Worm (Caenorhabditis elegans): ENCODE results near the gene sri-34.

DNA sequence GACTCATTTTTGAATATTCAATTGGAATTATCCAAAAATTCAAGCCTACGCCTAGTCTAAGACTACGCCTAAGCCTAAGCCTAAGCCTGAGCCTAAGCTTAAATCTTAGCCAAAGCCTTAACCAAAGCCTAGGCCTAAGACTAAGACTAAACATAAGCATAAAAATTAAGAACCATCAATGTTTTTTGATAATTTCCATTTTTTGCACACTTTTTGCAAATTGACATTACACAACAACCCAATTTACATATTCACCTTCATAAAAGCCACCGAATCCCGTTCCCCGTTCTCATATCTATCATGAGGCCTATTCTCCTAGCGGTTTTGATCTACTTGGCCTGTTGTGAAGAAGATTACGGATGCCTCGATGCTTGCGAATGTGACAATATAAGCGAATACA, 41.4 kb downstream of the sri-34 start, which contains the start of gene T10D4.7:
- no peak for TF ChIP-seq med-1 (GFP tag; optimal IDR thresholded peaks at IDR 0.05; ENCODE audit: insufficient read depth)
- TF ChIP-seq klf-2 (GFP tag; conservative IDR thresholded peaks at IDR 0.05): no peak
- no peak for TF ChIP-seq cog-1 (tag; optimal IDR thresholded peaks at IDR 0.05)
- no peak for TF ChIP-seq flt-1 (GFP tag; IDR thresholded peaks at IDR 0.05)
- TF ChIP-seq T22C8.4 (GFP tag; IDR thresholded peaks at IDR 0.05): no peak
